Fruit fly (Drosophila melanogaster) whole organism, wandering third instar larva: ENCODE measurements around the gene CG14627.

Source experiments
- Abd-B ChIP-seq: fragments of >200 bp; optimal IDR thresholded peaks from 2 replicates; lab custom pipeline; 2017; ENCODE audit warnings: missing biosample characterization, missing genetic modification characterization
- CG32264 ChIP-seq: fragments of 200-800 bp; sonication (Bioruptor generic); optimal IDR thresholded peaks from 2 replicates; lab custom pipeline; 2016; ENCODE audit warnings: missing biosample characterization, missing genetic modification characterization
- CG9705 ChIP-seq: fragments of 200-800 bp; sonication (Bioruptor generic); optimal IDR thresholded peaks from 2 replicates; lab custom pipeline; 2018; ENCODE audit warnings: missing biosample characterization, mild to moderate bottlenecking, missing genetic modification characterization
- Hr78 ChIP-seq: fragments of >200 bp; optimal IDR thresholded peaks from 2 replicates; lab custom pipeline; 2017; ENCODE audit warnings: missing biosample characterization, missing genetic modification characterization
- Jra ChIP-seq: sonication (Bioruptor generic); optimal IDR thresholded peaks from 2 replicates; lab custom pipeline; 2016; ENCODE audit warnings: missing biosample characterization, missing genetic modification characterization
- Myc ChIP-seq: fragments of >200 bp; optimal IDR thresholded peaks from 2 replicates; lab custom pipeline; 2017
- br ChIP-seq: fragments of 200-800 bp; sonication (Bioruptor generic); optimal IDR thresholded peaks from 2 replicates; lab custom pipeline; 2016; ENCODE audit warnings: missing biosample characterization, missing genetic modification characterization
- dmrt93B ChIP-seq: fragments of 200-800 bp; sonication (Bioruptor generic); optimal IDR thresholded peaks from 2 replicates; lab custom pipeline; 2018; ENCODE audit warnings: missing biosample characterization, mild to moderate bottlenecking, missing genetic modification characterization
- h ChIP-seq: fragments of 200-800 bp; sonication (Bioruptor generic); optimal IDR thresholded peaks from 3 replicates; lab custom pipeline; 2016; ENCODE audit warnings: missing biosample characterization, mild to moderate bottlenecking, missing genetic modification characterization
- lola ChIP-seq: fragments of >200 bp; optimal IDR thresholded peaks from 2 replicates; lab custom pipeline; 2017; ENCODE audit warnings: missing biosample characterization, missing genetic modification characterization

- TF ChIP-seq br (GFP tag; lab: Kevin White, UChicago) (no peak), Hr78 (GFP tag; lab: Kevin White, UChicago) (no peak), Abd-B (GFP tag; lab: Kevin White, UChicago) (no peak), CG32264 (GFP tag; lab: Kevin White, UChicago) (no peak), h (GFP tag; lab: Kevin White, UChicago) (no peak), Jra (GFP tag; lab: Kevin White, UChicago) (no peak), dmrt93B (GFP tag; lab: Kevin White, UChicago) (no peak), lola (GFP tag; lab: Kevin White, UChicago) (no peak), CG9705 (GFP tag; lab: Kevin White, UChicago) (no peak), Myc (lab: Kevin White, UChicago) (no peak)
Measured at dm6 chrX:1170117-1170878, 11.1 kb upstream of the CG14627 start, which contains the start of gene CG11378.
